Fruit fly (Drosophila melanogaster) whole organism, prepupa: ENCODE data around the gene mAChR-B.

Experiments
- Blimp-1 ChIP-seq: fragments of 200-800 bp; sonication (Bioruptor generic); optimal IDR thresholded peaks from 3 replicates; lab custom pipeline; 2017; ENCODE audit warnings: missing biosample characterization, missing genetic modification characterization, mild to moderate bottlenecking, moderate library complexity, missing genetic modification reagents
- CG10631 ChIP-seq: fragments of 200-800 bp; sonication (Bioruptor generic); optimal IDR thresholded peaks from 2 replicates; lab custom pipeline; 2016; ENCODE audit warnings: missing biosample characterization, missing genetic modification characterization
- CG10669 ChIP-seq: fragments of 200-800 bp; sonication (Bioruptor generic); optimal IDR thresholded peaks from 3 replicates; lab custom pipeline; 2018; ENCODE audit warnings: missing biosample characterization, mild to moderate bottlenecking, missing genetic modification characterization, moderate library complexity
- CG11294 ChIP-seq: fragments of 200-800 bp; sonication (Bioruptor generic); IDR thresholded peaks from 2 replicates; pipeline ENCODE4 v1.3.6; 2022; ENCODE audit warnings: missing biosample characterization, missing genetic modification characterization
- CG11762 ChIP-seq: fragments of 200-800 bp; sonication (Bioruptor generic); optimal IDR thresholded peaks from 3 replicates; lab custom pipeline; 2016; ENCODE audit warnings: missing biosample characterization, missing genetic modification characterization; ENCODE audit not compliant: insufficient read depth
- CG11902 ChIP-seq: fragments of 200-800 bp; sonication (Bioruptor generic); optimal IDR thresholded peaks from 3 replicates; lab custom pipeline; 2016; ENCODE audit warnings: missing biosample characterization, missing genetic modification characterization
- CG15336 ChIP-seq: fragments of 200-800 bp; sonication (Bioruptor generic); IDR thresholded peaks from 2 replicates; pipeline ENCODE4 v1.3.6; 2022; ENCODE audit warnings: missing biosample characterization, missing genetic modification characterization
- CG1621 ChIP-seq: fragments of 200-800 bp; sonication (Bioruptor generic); optimal IDR thresholded peaks from 3 replicates; lab custom pipeline; 2018; ENCODE audit warnings: missing biosample characterization, mild to moderate bottlenecking, missing genetic modification characterization
- CG16779 ChIP-seq: fragments of 200-800 bp; sonication (Bioruptor generic); optimal IDR thresholded peaks from 3 replicates; lab custom pipeline; 2017; ENCODE audit warnings: missing biosample characterization, mild to moderate bottlenecking, missing genetic modification characterization
- CG31627 ChIP-seq: fragments of 200-800 bp; sonication (Bioruptor generic); optimal IDR thresholded peaks from 3 replicates; lab custom pipeline; 2016; ENCODE audit warnings: missing biosample characterization, missing genetic modification characterization
- CG32006 ChIP-seq: fragments of 200-800 bp; sonication (Bioruptor generic); optimal IDR thresholded peaks from 3 replicates; lab custom pipeline; 2017; ENCODE audit warnings: missing biosample characterization, mild to moderate bottlenecking, missing genetic modification characterization
- CG34406 ChIP-seq: fragments of 200-800 bp; sonication (Bioruptor generic); optimal IDR thresholded peaks from 3 replicates; lab custom pipeline; 2016; ENCODE audit warnings: missing biosample characterization, missing genetic modification characterization
- CG3919 ChIP-seq: fragments of 200-800 bp; sonication (Bioruptor generic); optimal IDR thresholded peaks from 3 replicates; lab custom pipeline; 2016; ENCODE audit warnings: missing biosample characterization, missing genetic modification characterization
- CG4318 ChIP-seq: fragments of 200-800 bp; sonication (Bioruptor generic); optimal IDR thresholded peaks from 3 replicates; lab custom pipeline; 2017; ENCODE audit warnings: missing biosample characterization, mild to moderate bottlenecking, missing genetic modification characterization
- CG6163 ChIP-seq: fragments of 200-800 bp; sonication (Bioruptor generic); IDR thresholded peaks from 3 replicates; pipeline ENCODE4 v1.3.6; 2022; ENCODE audit warnings: missing biosample characterization, missing genetic modification characterization
- CG6276 ChIP-seq: fragments of 200-800 bp; sonication (Bioruptor generic); optimal IDR thresholded peaks from 2 replicates; lab custom pipeline; 2017; ENCODE audit warnings: missing biosample characterization, mild to moderate bottlenecking, missing genetic modification characterization
- CG6792 ChIP-seq: fragments of 200-800 bp; sonication (Bioruptor generic); optimal IDR thresholded peaks from 3 replicates; lab custom pipeline; 2016; ENCODE audit warnings: missing biosample characterization, missing genetic modification characterization
- CG6808 ChIP-seq: fragments of 200-800 bp; sonication (Bioruptor generic); optimal IDR thresholded peaks from 3 replicates; lab custom pipeline; 2017; ENCODE audit warnings: missing biosample characterization, missing genetic modification characterization, mild to moderate bottlenecking, moderate library complexity, missing genetic modification reagents
- CG6854 ChIP-seq: fragments of 200-800 bp; sonication (Bioruptor generic); optimal IDR thresholded peaks from 2 replicates; lab custom pipeline; 2017; ENCODE audit warnings: missing biosample characterization, mild to moderate bottlenecking, missing genetic modification characterization
- CG8119 ChIP-seq: fragments of 200-800 bp; sonication (Bioruptor generic); IDR thresholded peaks from 3 replicates; pipeline ENCODE4 v1.3.6; 2022; ENCODE audit warnings: missing biosample characterization, missing genetic modification characterization
- CG8632 ChIP-seq: fragments of 200-800 bp; sonication (Bioruptor generic); optimal IDR thresholded peaks from 3 replicates; lab custom pipeline; 2016; ENCODE audit warnings: missing biosample characterization, missing genetic modification characterization
- CG9139 ChIP-seq: fragments of 200-800 bp; sonication (Bioruptor generic); optimal IDR thresholded peaks from 3 replicates; lab custom pipeline; 2017; ENCODE audit warnings: missing biosample characterization, mild to moderate bottlenecking, missing genetic modification characterization
- Eip75B ChIP-seq: fragments of 200-800 bp; sonication (Bioruptor generic); optimal IDR thresholded peaks from 3 replicates; lab custom pipeline; 2016; ENCODE audit warnings: missing biosample characterization, missing genetic modification characterization
- Eip78C ChIP-seq: fragments of 200-800 bp; sonication (Bioruptor generic); peaks from one replicate; lab custom pipeline; 2016; ENCODE audit warnings: missing biosample characterization, missing genetic modification characterization
- Eip93F ChIP-seq: fragments of 200-800 bp; sonication (Bioruptor generic); optimal IDR thresholded peaks from 2 replicates; lab custom pipeline; 2016; ENCODE audit warnings: missing biosample characterization, mild to moderate bottlenecking, missing genetic modification characterization
- Ets21C ChIP-seq: fragments of 200-800 bp; sonication (Bioruptor generic); optimal IDR thresholded peaks from 3 replicates; lab custom pipeline; 2016; ENCODE audit warnings: missing biosample characterization, missing genetic modification characterization
- Gug ChIP-seq: fragments of 200-800 bp; sonication (Bioruptor generic); IDR thresholded peaks from 2 replicates; pipeline ENCODE4 v1.3.6; 2022; ENCODE audit warnings: missing biosample characterization, missing genetic modification characterization
- Hr39 ChIP-seq: fragments of 200-800 bp; sonication (Bioruptor generic); optimal IDR thresholded peaks from 2 replicates; lab custom pipeline; 2016; ENCODE audit warnings: missing biosample characterization, missing genetic modification characterization
- Hr4 ChIP-seq: fragments of 200-800 bp; sonication (Bioruptor generic); optimal IDR thresholded peaks from 3 replicates; lab custom pipeline; 2016; ENCODE audit warnings: missing biosample characterization, missing genetic modification characterization
- Lpt ChIP-seq: fragments of 200-800 bp; sonication (Bioruptor generic); optimal IDR thresholded peaks from 3 replicates; lab custom pipeline; 2016; ENCODE audit warnings: missing biosample characterization, missing genetic modification characterization
- Met ChIP-seq: fragments of 200-800 bp; sonication (Bioruptor generic); optimal IDR thresholded peaks from 3 replicates; lab custom pipeline; 2016; ENCODE audit warnings: missing biosample characterization, missing genetic modification characterization
- OdsH ChIP-seq: fragments of 200-800 bp; sonication (Bioruptor generic); optimal IDR thresholded peaks from 3 replicates; lab custom pipeline; 2016; ENCODE audit warnings: missing biosample characterization, missing genetic modification characterization
- Smox ChIP-seq: fragments of 200-800 bp; sonication (Bioruptor generic); optimal IDR thresholded peaks from 3 replicates; lab custom pipeline; 2016; ENCODE audit warnings: missing biosample characterization, missing genetic modification characterization
- Sox14 ChIP-seq: fragments of 200-800 bp; sonication (Bioruptor generic); optimal IDR thresholded peaks from 3 replicates; lab custom pipeline; 2016; ENCODE audit warnings: missing biosample characterization, missing genetic modification characterization
- Sox15 ChIP-seq: fragments of 200-800 bp; sonication (Bioruptor generic); optimal IDR thresholded peaks from 3 replicates; lab custom pipeline; 2016; ENCODE audit warnings: missing biosample characterization, missing genetic modification characterization
- achi ChIP-seq: fragments of 200-800 bp; sonication (Bioruptor generic); optimal IDR thresholded peaks from 3 replicates; lab custom pipeline; 2016; ENCODE audit warnings: missing biosample characterization, missing genetic modification characterization
- acj6 ChIP-seq: fragments of 200-800 bp; sonication (Bioruptor generic); optimal IDR thresholded peaks from 3 replicates; lab custom pipeline; 2016; ENCODE audit warnings: missing biosample characterization, missing genetic modification characterization
- cyc ChIP-seq: fragments of 200-800 bp; sonication (Bioruptor generic); optimal IDR thresholded peaks from 3 replicates; lab custom pipeline; 2016; ENCODE audit warnings: missing biosample characterization, missing genetic modification characterization
- dac ChIP-seq: fragments of 200-800 bp; sonication (Bioruptor generic); optimal IDR thresholded peaks from 2 replicates; lab custom pipeline; 2017; ENCODE audit warnings: missing biosample characterization, mild to moderate bottlenecking, missing genetic modification characterization
- dsx ChIP-seq: fragments of 200-800 bp; optimal IDR thresholded peaks from 3 replicates; lab custom pipeline; 2019; ENCODE audit warnings: missing biosample characterization, mild to moderate bottlenecking, missing genetic modification characterization, moderate library complexity; ENCODE audit not compliant: poor library complexity, severe bottlenecking
- eg ChIP-seq: fragments of 200-800 bp; sonication (Bioruptor generic); IDR thresholded peaks from 3 replicates; pipeline ENCODE4 v1.3.6; 2022; ENCODE audit warnings: missing biosample characterization, missing genetic modification characterization
- esn ChIP-seq: fragments of 200-800 bp; sonication (Bioruptor generic); optimal IDR thresholded peaks from 2 replicates; lab custom pipeline; 2016; ENCODE audit warnings: missing biosample characterization, mild to moderate bottlenecking, missing genetic modification characterization, moderate library complexity
- fd59A ChIP-seq: fragments of 200-800 bp; sonication (Bioruptor generic); optimal IDR thresholded peaks from 2 replicates; lab custom pipeline; 2017; ENCODE audit warnings: missing biosample characterization, mild to moderate bottlenecking, missing genetic modification characterization, missing genetic modification reagents
- fd85E ChIP-seq: fragments of 200-800 bp; sonication (Bioruptor generic); optimal IDR thresholded peaks from 3 replicates; lab custom pipeline; 2016; ENCODE audit warnings: missing biosample characterization, missing genetic modification characterization
- fkh ChIP-seq: fragments of 200-800 bp; sonication (Bioruptor generic); optimal IDR thresholded peaks from 3 replicates; lab custom pipeline; 2017; ENCODE audit warnings: missing biosample characterization, mild to moderate bottlenecking, missing genetic modification characterization, moderate library complexity
- pdm3 ChIP-seq: fragments of 200-800 bp; sonication (Bioruptor generic); optimal IDR thresholded peaks from 3 replicates; lab custom pipeline; 2016; ENCODE audit warnings: missing biosample characterization, missing genetic modification characterization
- spab ChIP-seq: fragments of 200-800 bp; sonication (Bioruptor generic); optimal IDR thresholded peaks from 2 replicates; lab custom pipeline; 2017; ENCODE audit warnings: missing biosample characterization, mild to moderate bottlenecking, missing genetic modification characterization, missing genetic modification reagents
- ss ChIP-seq, 2 experiments: fragments of 200-800 bp; sonication (Bioruptor generic); optimal IDR thresholded peaks; 2 replicates in 1 of 2; 3 replicates in 1 of 2; lab custom pipeline; 2017 to 2018; ENCODE audit warnings: mild to moderate bottlenecking in 2 of 2, missing biosample characterization in 2 of 2, missing genetic modification characterization in 2 of 2, moderate library complexity in 1 of 2
- svp ChIP-seq: fragments of 200-800 bp; sonication (Bioruptor generic); peaks from one replicate; lab custom pipeline; 2016; ENCODE audit warnings: missing biosample characterization, missing genetic modification characterization
- topi ChIP-seq: fragments of 200-800 bp; sonication (Bioruptor generic); optimal IDR thresholded peaks from 3 replicates; lab custom pipeline; 2016; ENCODE audit warnings: missing biosample characterization, missing genetic modification characterization
- vri ChIP-seq: fragments of 200-800 bp; sonication (Bioruptor generic); optimal IDR thresholded peaks from 3 replicates; lab custom pipeline; 2016; ENCODE audit warnings: missing biosample characterization, mild to moderate bottlenecking, missing genetic modification characterization

The mAChR-B gene

dm6 chr3R:8027203-8027688, 31.8 kb upstream of the mAChR-B start:
- peak; percentile 72 for TF ChIP-seq CG3919
- TF ChIP-seq CG6854 = peak; percentile 74
- TF ChIP-seq CG11294 (GFP tag; lab: Robert Waterston, UW) = peak; percentile 52; the same call in 1 of the 2 replicates
- no peak for TF ChIP-seq Smox (GFP tag; lab: Kevin White, UChicago)
- TF ChIP-seq Lpt (GFP tag; lab: Kevin White, UChicago) = peak; percentile 74
- peak; percentile 63 for TF ChIP-seq Hr39
- peak; percentile 92 for TF ChIP-seq CG34406 (GFP tag; lab: Kevin White, UChicago)
- TF ChIP-seq ss (GFP tag; optimal IDR thresholded peaks at IDR 0.05; lab: Kevin White, UChicago) = peak; percentile 85 to 94
- TF ChIP-seq Eip93F (GFP tag; lab: Kevin White, UChicago) = peak; percentile 42
- TF ChIP-seq topi (GFP tag; lab: Kevin White, UChicago) = no peak
- TF ChIP-seq Gug (GFP tag; lab: Robert Waterston, UW) = peak; percentile 39; the same call in 1 of the 2 replicates
- TF ChIP-seq OdsH (GFP tag; lab: Kevin White, UChicago) = peak; percentile 89
- peak; percentile 74 for TF ChIP-seq spab (GFP tag; lab: Kevin White, UChicago)
- peak; percentile 25 for TF ChIP-seq cyc (GFP tag; lab: Kevin White, UChicago)
- peak; percentile 95 for TF ChIP-seq Eip78C (GFP tag; lab: Kevin White, UChicago)
- peak; percentile 44 for TF ChIP-seq CG1621 (tag; lab: Kevin White, UChicago)
- TF ChIP-seq CG11902 (GFP tag; lab: Kevin White, UChicago) = peak; percentile 55
- peak; percentile 85 for TF ChIP-seq dsx (GFP tag; lab: Kevin White, UChicago)
- peak; percentile 65 for TF ChIP-seq vri
- TF ChIP-seq CG4318 = peak; percentile 89
- TF ChIP-seq Sox15 = peak; percentile 78
- peak; percentile 92 for TF ChIP-seq CG10631
- TF ChIP-seq CG31627 (GFP tag; lab: Kevin White, UChicago) = peak; percentile 64
- peak; percentile 75 for TF ChIP-seq CG6808
- peak; percentile 66 for TF ChIP-seq dac (GFP tag; lab: Kevin White, UChicago)
- TF ChIP-seq pdm3 (GFP tag; lab: Kevin White, UChicago) = peak; percentile 76
- peak; percentile 87 for TF ChIP-seq CG6792 (GFP tag; lab: Kevin White, UChicago)
- peak; percentile 77 for TF ChIP-seq Sox14
- peak; percentile 84 for TF ChIP-seq Hr4 (GFP tag; lab: Kevin White, UChicago)
- peak; percentile 77 for TF ChIP-seq Eip75B (GFP tag; lab: Kevin White, UChicago)
- peak; percentile 42 for TF ChIP-seq CG11762 (GFP tag; lab: Kevin White, UChicago)
- peak; percentile 92 for TF ChIP-seq achi
- no peak for TF ChIP-seq Ets21C
- TF ChIP-seq svp = peak; percentile 88
- TF ChIP-seq Blimp-1 (GFP tag; lab: Kevin White, UChicago) = peak; percentile 64
- TF ChIP-seq CG10669 = peak; percentile 76
- TF ChIP-seq CG9139 (GFP tag; lab: Kevin White, UChicago) = peak; percentile 82
- TF ChIP-seq fd85E = peak; percentile 54
- TF ChIP-seq CG8632 (GFP tag; lab: Kevin White, UChicago) = peak; percentile 94
- peak; percentile 51 for TF ChIP-seq Met
- no peak for TF ChIP-seq fkh (GFP tag; lab: Kevin White, UChicago)
- peak; percentile 91 for TF ChIP-seq esn (GFP tag; lab: Kevin White, UChicago)
- TF ChIP-seq CG6276 (GFP tag; lab: Kevin White, UChicago) = peak; percentile 89
- peak; percentile 91 for TF ChIP-seq CG16779
- peak; percentile 50 for TF ChIP-seq fd59A
- TF ChIP-seq CG32006 (GFP tag; lab: Kevin White, UChicago) = peak; percentile 97
- TF ChIP-seq CG8119 (GFP tag; lab: Robert Waterston, UW) = peak; percentile 93
- peak; percentile 53; the same call in 2 of the 3 replicates for TF ChIP-seq eg (GFP tag; lab: Robert Waterston, UW)
- TF ChIP-seq CG15336 = peak; percentile 88
- peak; percentile 85 for TF ChIP-seq acj6 (GFP tag; lab: Kevin White, UChicago)
- TF ChIP-seq CG6163 = peak; percentile 75
